Worm (Caenorhabditis elegans) whole organism, mixed stage, embryonic: ENCODE measurements around the gene T28C6.11.
A peak's percentile ranks its signal among the peaks of the same experiment; 100 is the strongest.

Experiments used
- M03D4.4 ChIP-seq: sonication (generic microtip); optimal IDR thresholded peaks from 2 replicates; lab custom pipeline; 2017; ENCODE audit warnings: mild to moderate bottlenecking, missing genetic modification characterization, missing compliant biosample characterization
- blmp-1 ChIP-seq: fragments of 150-350 bp; optimal IDR thresholded peaks from 2 replicates; lab custom pipeline; 2014; ENCODE audit warnings: missing biosample characterization, missing genetic modification characterization
- ceh-39 ChIP-seq: fragments of 150-350 bp; optimal IDR thresholded peaks from 2 replicates; lab custom pipeline; 2014; ENCODE audit warnings: missing biosample characterization, missing genetic modification characterization
- ceh-83 ChIP-seq: fragments of 200-800 bp; sonication (Bioruptor generic); optimal IDR thresholded peaks from 2 replicates; lab custom pipeline; 2018; ENCODE audit warnings: mild to moderate bottlenecking, missing genetic modification characterization, missing compliant biosample characterization
- ces-1 ChIP-seq: fragments of 150-350 bp; optimal IDR thresholded peaks from 2 replicates; lab custom pipeline; 2014; ENCODE audit warnings: missing biosample characterization, missing genetic modification reagents, missing genetic modification characterization
- cnd-1 ChIP-seq: fragments of 200-800 bp; sonication (Bioruptor generic); optimal IDR thresholded peaks from 2 replicates; lab custom pipeline; 2018; ENCODE audit warnings: mild to moderate bottlenecking, missing genetic modification characterization, missing compliant biosample characterization
- drap-1 ChIP-seq: fragments of 200-800 bp; sonication (Bioruptor generic); optimal IDR thresholded peaks from 3 replicates; lab custom pipeline; 2018; ENCODE audit warnings: mild to moderate bottlenecking, missing genetic modification characterization, missing compliant biosample characterization
- elt-1 ChIP-seq: sonication (generic microtip); optimal IDR thresholded peaks from 2 replicates; lab custom pipeline; 2017; ENCODE audit warnings: missing genetic modification characterization, mild to moderate bottlenecking, missing compliant biosample characterization, antibody characterized with exemption, moderate library complexity, borderline replicate concordance; ENCODE audit not compliant: insufficient read depth
- elt-3 ChIP-seq: fragments of 150-350 bp; optimal IDR thresholded peaks from 2 replicates; lab custom pipeline; 2014; ENCODE audit warnings: missing biosample characterization, missing genetic modification characterization
- ham-2 ChIP-seq: fragments of 200-800 bp; sonication (Bioruptor generic); optimal IDR thresholded peaks from 2 replicates; lab custom pipeline; 2018; ENCODE audit warnings: mild to moderate bottlenecking, missing genetic modification characterization, missing compliant biosample characterization
- lin-13 ChIP-seq: fragments of 150-350 bp; optimal IDR thresholded peaks from 2 replicates; lab custom pipeline; 2014; ENCODE audit warnings: missing biosample characterization, missing genetic modification characterization
- lin-32 ChIP-seq: fragments of 200-800 bp; sonication (Bioruptor generic); optimal IDR thresholded peaks from 2 replicates; lab custom pipeline; 2018; ENCODE audit warnings: mild to moderate bottlenecking, missing genetic modification characterization, missing compliant biosample characterization
- lsy-2 ChIP-seq: fragments of 150-350 bp; optimal IDR thresholded peaks from 2 replicates; lab custom pipeline; 2014; ENCODE audit warnings: missing biosample characterization, missing genetic modification characterization
- mab-5 ChIP-seq: fragments of 150-350 bp; optimal IDR thresholded peaks from 2 replicates; lab custom pipeline; 2014; ENCODE audit warnings: missing biosample characterization, missing genetic modification characterization
- mep-1 ChIP-seq: fragments of 150-350 bp; optimal IDR thresholded peaks from 2 replicates; lab custom pipeline; 2017; ENCODE audit warnings: missing biosample characterization, missing genetic modification reagents, missing genetic modification characterization, inconsistent platforms
- nhr-237 ChIP-seq: fragments of 150-350 bp; optimal IDR thresholded peaks from 2 replicates; lab custom pipeline; 2014; ENCODE audit warnings: missing biosample characterization, missing genetic modification characterization
- nhr-28 ChIP-seq: fragments of 150-350 bp; optimal IDR thresholded peaks from 2 replicates; lab custom pipeline; 2014; ENCODE audit warnings: missing biosample characterization, missing genetic modification characterization
- pha-4 ChIP-seq: fragments of 150-350 bp; optimal IDR thresholded peaks from 2 replicates; lab custom pipeline; 2018; ENCODE audit warnings: missing biosample characterization, missing genetic modification reagents, missing genetic modification characterization
- sem-2 ChIP-seq: fragments of 200-800 bp; sonication (Bioruptor generic); optimal IDR thresholded peaks from 2 replicates; lab custom pipeline; 2018; ENCODE audit warnings: mild to moderate bottlenecking, missing genetic modification characterization, missing compliant biosample characterization
- snpc-4 ChIP-seq: fragments of 150-350 bp; optimal IDR thresholded peaks from 2 replicates; lab custom pipeline; 2014; ENCODE audit warnings: missing biosample characterization, missing genetic modification characterization
- sptf-1 ChIP-seq: sonication (generic microtip); optimal IDR thresholded peaks from 2 replicates; lab custom pipeline; 2017; ENCODE audit warnings: mild to moderate bottlenecking, missing genetic modification characterization, moderate library complexity, missing compliant biosample characterization
- unc-120 ChIP-seq: sonication (generic microtip); optimal IDR thresholded peaks from 2 replicates; lab custom pipeline; 2017; ENCODE audit warnings: missing genetic modification characterization, missing compliant biosample characterization; ENCODE audit not compliant: poor library complexity, severe bottlenecking
- unc-39 ChIP-seq: fragments of 150-350 bp; optimal IDR thresholded peaks from 2 replicates; lab custom pipeline; 2014; ENCODE audit warnings: missing biosample characterization, missing genetic modification characterization
- unc-62 ChIP-seq: fragments of 150-350 bp; optimal IDR thresholded peaks from 2 replicates; lab custom pipeline; 2014; ENCODE audit warnings: missing biosample characterization, missing genetic modification reagents, missing genetic modification characterization
- zip-8 ChIP-seq: fragments of 150-350 bp; optimal IDR thresholded peaks from 2 replicates; lab custom pipeline; 2014; ENCODE audit warnings: missing biosample characterization, missing genetic modification characterization
- ztf-11 ChIP-seq: fragments of 150-350 bp; optimal IDR thresholded peaks from 2 replicates; lab custom pipeline; 2014; ENCODE audit warnings: missing biosample characterization, missing genetic modification characterization

The T28C6.11 gene

ce11 chrIV:8866092-8866491, 26.0 kb upstream of the T28C6.11 start:
- peak; percentile 69 for TF ChIP-seq unc-62
- no peak for TF ChIP-seq cnd-1 (tag; lab: Kevin White, UChicago)
- TF ChIP-seq pha-4 (tag; lab: Kevin White, UChicago) = no peak
- TF ChIP-seq unc-120 (tag; lab: Kevin White, UChicago) = peak; percentile 81

- TF ChIP-seq ceh-83 (no peak), unc-120 (tag; lab: Kevin White, UChicago) (no peak), elt-3 (tag; lab: Kevin White, UChicago) (no peak), sem-2 (GFP tag; lab: Kevin White, UChicago) (no peak), ceh-39 (no peak), ces-1 (no peak)
Observed at ce11 chrIV:8865343-8865742, 25.3 kb upstream of the T28C6.11 start, which contains the start of gene C09G9.1. C09G9.1 (minus strand) TSS chrIV:8865485.

- TF ChIP-seq pha-4 (tag; lab: Kevin White, UChicago) = no peak
- TF ChIP-seq nhr-237 (tag; lab: Kevin White, UChicago) = no peak
- no peak for TF ChIP-seq unc-39
- TF ChIP-seq elt-1 (tag; lab: Kevin White, UChicago) = no peak
- TF ChIP-seq cnd-1 (tag; lab: Kevin White, UChicago) = no peak
- TF ChIP-seq lin-13 (tag; lab: Kevin White, UChicago) = no peak
- TF ChIP-seq elt-3 (tag; lab: Kevin White, UChicago) = no peak
- no peak for TF ChIP-seq mab-5 (tag; lab: Kevin White, UChicago)
- TF ChIP-seq blmp-1 (tag; lab: Kevin White, UChicago) = no peak
- TF ChIP-seq ztf-11 = no peak
- no peak for TF ChIP-seq mep-1
- no peak for TF ChIP-seq nhr-28 (tag; lab: Kevin White, UChicago)
- TF ChIP-seq ces-1 = no peak
- TF ChIP-seq, all 35 proteins: peak for 0
Observed at ce11 chrIV:8864672-8865071, 24.6 kb upstream of the T28C6.11 start.

- no peak for TF ChIP-seq sptf-1 (tag; lab: Kevin White, UChicago)
- no peak for TF ChIP-seq lsy-2 (tag; lab: Kevin White, UChicago)
- no peak for TF ChIP-seq zip-8 (tag; lab: Kevin White, UChicago)
- TF ChIP-seq snpc-4 (tag; lab: Kevin White, UChicago) = no peak
- no peak for TF ChIP-seq nhr-28 (tag; lab: Kevin White, UChicago)
- TF ChIP-seq lin-32 (GFP tag; lab: Kevin White, UChicago) = no peak
Observed at ce11 chrIV:8855963-8856362, 15.9 kb upstream of the T28C6.11 start, which contains the start of gene T11B7.5. T11B7.5 (minus strand) TSS chrIV:8856063.

ce11 chrIV:8853301-8853700, 13.2 kb upstream of the T28C6.11 start:
- TF ChIP-seq drap-1 = no peak
- no peak for TF ChIP-seq sem-2 (GFP tag; lab: Kevin White, UChicago)
- peak; percentile 66 for TF ChIP-seq ham-2

ce11 chrIV:8852194-8852593, 12.1 kb upstream of the T28C6.11 start, which contains the start of gene alp-1:
alp-1 (plus strand) TSS chrIV:8852494.
- TF ChIP-seq blmp-1 (tag; lab: Kevin White, UChicago) (no peak), M03D4.4 (tag; lab: Kevin White, UChicago) (no peak), unc-120 (tag; lab: Kevin White, UChicago) (no peak), mep-1 (no peak)

ce11 chrIV:8850807-8851206, 10.7 kb upstream of the T28C6.11 start:
- TF ChIP-seq unc-120 (tag; lab: Kevin White, UChicago) (peak; percentile 53), drap-1 (no peak), mep-1 (no peak), lsy-2 (tag; lab: Kevin White, UChicago) (no peak), lin-32 (GFP tag; lab: Kevin White, UChicago) (no peak), sptf-1 (tag; lab: Kevin White, UChicago) (no peak), lin-13 (tag; lab: Kevin White, UChicago) (no peak), blmp-1 (tag; lab: Kevin White, UChicago) (no peak)
